Worm (Caenorhabditis elegans) whole organism, L3 larva: ENCODE results near the gene tbc-12.

Experiments
- R02D3.7 ChIP-seq: fragments of 150-350 bp; optimal IDR thresholded peaks from 2 replicates; lab custom pipeline; 2014; ENCODE audit warnings: missing biosample characterization, missing genetic modification characterization
- ZK546.5 ChIP-seq: sonication (generic microtip); optimal IDR thresholded peaks from 2 replicates; lab custom pipeline; 2017; ENCODE audit warnings: missing biosample characterization, missing genetic modification characterization
- aly-2 ChIP-seq: fragments of 150-350 bp; optimal IDR thresholded peaks from 2 replicates; lab custom pipeline; 2014; ENCODE audit warnings: missing biosample characterization, missing genetic modification characterization
- ama-1 ChIP-seq: fragments of 150-350 bp; optimal IDR thresholded peaks from 2 replicates; lab custom pipeline; 2018
- ceh-82 ChIP-seq: fragments of 150-350 bp; optimal IDR thresholded peaks from 2 replicates; lab custom pipeline; 2014; ENCODE audit warnings: missing biosample characterization, missing genetic modification characterization
- ceh-9 ChIP-seq: sonication (generic microtip); optimal IDR thresholded peaks from 2 replicates; lab custom pipeline; 2018; ENCODE audit warnings: missing biosample characterization, missing genetic modification characterization
- daf-12 ChIP-seq: fragments of 150-350 bp; optimal IDR thresholded peaks from 2 replicates; lab custom pipeline; 2014; ENCODE audit warnings: missing biosample characterization, missing genetic modification reagents, missing genetic modification characterization
- egl-27 ChIP-seq: sonication (generic microtip); optimal IDR thresholded peaks from 4 replicates; lab custom pipeline; 2017; ENCODE audit warnings: missing biosample characterization, missing genetic modification reagents, missing genetic modification characterization
- egl-5 ChIP-seq: fragments of 150-350 bp; optimal IDR thresholded peaks from 2 replicates; lab custom pipeline; 2017; ENCODE audit warnings: missing biosample characterization, missing genetic modification reagents, missing genetic modification characterization, inconsistent platforms
- elt-1 ChIP-seq: fragments of 150-350 bp; optimal IDR thresholded peaks from 2 replicates; lab custom pipeline; 2014; ENCODE audit warnings: missing biosample characterization, missing genetic modification characterization
- elt-2 ChIP-seq: sonication (generic microtip); optimal IDR thresholded peaks from 2 replicates; lab custom pipeline; 2016; ENCODE audit warnings: missing genetic modification reagents, mild to moderate bottlenecking, missing genetic modification characterization, missing compliant biosample characterization
- elt-3 ChIP-seq, 3 experiments: fragments of 150-350 bp in 1 of 3; sonication (generic microtip) in 2 of 3; optimal IDR thresholded peaks; 2 replicates in 2 of 3; 4 replicates in 1 of 3; lab custom pipeline; 2014 to 2017; ENCODE audit warnings: missing biosample characterization in 3 of 3, missing genetic modification characterization in 3 of 3
- eor-1 ChIP-seq, 2 experiments: fragments of 150-350 bp; optimal IDR thresholded peaks; 2 replicates each; lab custom pipeline; 2014 to 2018; ENCODE audit warnings: missing biosample characterization in 2 of 2, missing genetic modification characterization in 2 of 2
- fkh-10 ChIP-seq: sonication (generic microtip); optimal IDR thresholded peaks from 2 replicates; lab custom pipeline; 2017; ENCODE audit warnings: missing biosample characterization, missing genetic modification reagents, missing genetic modification characterization
- fkh-2 ChIP-seq: fragments of 150-350 bp; optimal IDR thresholded peaks from 2 replicates; lab custom pipeline; 2014; ENCODE audit warnings: missing biosample characterization, missing genetic modification reagents, missing genetic modification characterization
- fos-1 ChIP-seq: fragments of 150-350 bp; optimal IDR thresholded peaks from 2 replicates; lab custom pipeline; 2014; ENCODE audit warnings: missing biosample characterization, missing genetic modification characterization
- hmg-11 ChIP-seq: sonication (generic microtip); optimal IDR thresholded peaks from 2 replicates; lab custom pipeline; 2016; ENCODE audit warnings: missing genetic modification characterization, missing compliant biosample characterization
- lin-15B ChIP-seq: fragments of 150-350 bp; optimal IDR thresholded peaks from 2 replicates; lab custom pipeline; 2014; ENCODE audit warnings: missing biosample characterization, missing genetic modification characterization
- lin-39 ChIP-seq: fragments of 150-350 bp; optimal IDR thresholded peaks from 2 replicates; lab custom pipeline; 2018; ENCODE audit warnings: missing biosample characterization, missing genetic modification reagents, missing genetic modification characterization
- lsy-12 ChIP-seq: sonication (generic microtip); optimal IDR thresholded peaks from 2 replicates; lab custom pipeline; 2016; ENCODE audit warnings: mild to moderate bottlenecking, missing genetic modification characterization, missing compliant biosample characterization
- mdl-1 ChIP-seq: fragments of 150-350 bp; optimal IDR thresholded peaks from 2 replicates; lab custom pipeline; 2014; ENCODE audit warnings: missing biosample characterization, missing genetic modification characterization
- mml-1 ChIP-seq: fragments of 150-350 bp; sonication (generic microtip); optimal IDR thresholded peaks from 3 replicates; lab custom pipeline; 2014; ENCODE audit warnings: missing biosample characterization, missing genetic modification characterization
- nfya-1 ChIP-seq: sonication (generic microtip); optimal IDR thresholded peaks from 2 replicates; lab custom pipeline; 2017; ENCODE audit warnings: missing genetic modification characterization, mild to moderate bottlenecking, missing compliant biosample characterization, antibody characterized with exemption, moderate library complexity; ENCODE audit not compliant: insufficient read depth
- nhr-11 ChIP-seq: fragments of 150-350 bp; optimal IDR thresholded peaks from 2 replicates; lab custom pipeline; 2014; ENCODE audit warnings: missing biosample characterization, missing genetic modification characterization
- nhr-12 ChIP-seq: fragments of 150-350 bp; optimal IDR thresholded peaks from 2 replicates; lab custom pipeline; 2014; ENCODE audit warnings: missing biosample characterization, missing genetic modification characterization
- nhr-23 ChIP-seq: fragments of 150-350 bp; optimal IDR thresholded peaks from 2 replicates; lab custom pipeline; 2014; ENCODE audit warnings: missing biosample characterization, missing genetic modification reagents, missing genetic modification characterization
- nhr-237 ChIP-seq: fragments of 150-350 bp; optimal IDR thresholded peaks from 2 replicates; lab custom pipeline; 2014; ENCODE audit warnings: missing biosample characterization, missing genetic modification characterization
- nhr-25 ChIP-seq: sonication (generic microtip); optimal IDR thresholded peaks from 2 replicates; lab custom pipeline; 2017; ENCODE audit warnings: missing biosample characterization, missing genetic modification characterization
- nhr-43 ChIP-seq: sonication (generic microtip); optimal IDR thresholded peaks from 2 replicates; lab custom pipeline; 2016; ENCODE audit warnings: mild to moderate bottlenecking, missing genetic modification characterization, missing compliant biosample characterization; ENCODE audit not compliant: poor library complexity, severe bottlenecking
- nhr-67 ChIP-seq: fragments of 150-350 bp; optimal IDR thresholded peaks from 2 replicates; lab custom pipeline; 2014; ENCODE audit warnings: missing biosample characterization, missing genetic modification characterization
- nhr-76 ChIP-seq: fragments of 150-350 bp; sonication (generic microtip); optimal IDR thresholded peaks from 5 replicates; lab custom pipeline; 2014; ENCODE audit warnings: missing biosample characterization, missing genetic modification characterization
- nhr-77 ChIP-seq: fragments of 150-350 bp; optimal IDR thresholded peaks from 2 replicates; lab custom pipeline; 2014; ENCODE audit warnings: missing biosample characterization, missing genetic modification characterization
- pha-4 ChIP-seq: fragments of 150-350 bp; optimal IDR thresholded peaks from 2 replicates; lab custom pipeline; 2014; ENCODE audit warnings: missing biosample characterization, missing genetic modification reagents, missing genetic modification characterization
- pqm-1 ChIP-seq: fragments of 150-350 bp; optimal IDR thresholded peaks from 2 replicates; lab custom pipeline; 2017; ENCODE audit warnings: missing biosample characterization, missing genetic modification characterization, inconsistent platforms
- sea-2 ChIP-seq: fragments of 150-350 bp; sonication (generic microtip); optimal IDR thresholded peaks from 4 replicates; lab custom pipeline; 2014; ENCODE audit warnings: missing biosample characterization, missing genetic modification reagents, missing genetic modification characterization
- skn-1 ChIP-seq: fragments of 150-350 bp; optimal IDR thresholded peaks from 2 replicates; lab custom pipeline; 2014; ENCODE audit warnings: missing biosample characterization, missing genetic modification characterization
- snpc-4 ChIP-seq: fragments of 150-350 bp; optimal IDR thresholded peaks from 2 replicates; lab custom pipeline; 2014; ENCODE audit warnings: missing biosample characterization, missing genetic modification characterization
- tbx-2 ChIP-seq: sonication (generic microtip); optimal IDR thresholded peaks from 2 replicates; lab custom pipeline; 2016; ENCODE audit warnings: mild to moderate bottlenecking, missing genetic modification characterization, missing compliant biosample characterization
- unc-39 ChIP-seq: sonication (generic microtip); optimal IDR thresholded peaks from 4 replicates; lab custom pipeline; 2017; ENCODE audit warnings: missing biosample characterization, missing genetic modification characterization
- unc-62 ChIP-seq: fragments of 150-350 bp; sonication (generic microtip); optimal IDR thresholded peaks from 4 replicates; lab custom pipeline; 2014; ENCODE audit warnings: missing biosample characterization, missing genetic modification reagents, missing genetic modification characterization
- zag-1 ChIP-seq: fragments of 150-350 bp; optimal IDR thresholded peaks from 2 replicates; lab custom pipeline; 2014; ENCODE audit warnings: missing biosample characterization, missing genetic modification characterization
- ztf-11 ChIP-seq: fragments of 150-350 bp; optimal IDR thresholded peaks from 2 replicates; lab custom pipeline; 2014; ENCODE audit warnings: missing biosample characterization, missing genetic modification characterization
- ztf-4 ChIP-seq: fragments of 150-350 bp; optimal IDR thresholded peaks from 2 replicates; lab custom pipeline; 2014; ENCODE audit warnings: missing biosample characterization, missing genetic modification characterization

Gene tbc-12

DNA sequence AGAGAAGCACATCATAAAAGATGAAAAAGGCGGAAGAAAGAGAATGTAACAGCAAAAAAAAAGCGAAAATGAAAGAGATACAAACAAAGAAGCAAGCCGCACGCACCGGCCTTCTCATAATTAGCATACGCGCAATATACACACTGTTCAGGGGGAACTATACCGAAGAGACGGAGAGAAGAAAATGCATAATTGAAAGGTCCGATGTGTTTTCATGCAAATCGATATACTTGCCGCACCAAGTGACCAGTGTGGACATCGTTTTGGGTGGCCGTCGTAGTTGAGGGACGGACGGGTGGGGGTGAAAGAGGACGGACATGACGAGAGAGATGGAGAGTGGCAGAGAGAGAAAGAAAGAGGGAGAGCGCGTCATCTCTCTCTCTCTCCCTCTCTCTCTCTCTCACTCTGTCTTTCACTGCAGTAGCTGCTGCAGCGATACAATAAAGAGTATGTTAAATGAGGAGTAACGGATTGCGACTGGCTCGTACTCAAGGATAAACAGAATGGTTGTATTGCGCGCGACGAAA is 4.1 kb upstream of the tbc-12 start (continued):
- TF ChIP-seq lin-15B (tag; lab: Kevin White, UChicago): peak; percentile 29
- peak; percentile 66 for TF ChIP-seq fkh-10
- no peak for TF ChIP-seq nhr-76 (tag; lab: Kevin White, UChicago)
- no peak for TF ChIP-seq daf-12 (tag; lab: Kevin White, UChicago)
- no peak for TF ChIP-seq ceh-9 (tag; lab: Kevin White, UChicago)
- TF ChIP-seq zag-1: no peak
- TF ChIP-seq hmg-11 (tag; lab: Kevin White, UChicago): peak; percentile 66
- TF ChIP-seq tbx-2 (tag; lab: Kevin White, UChicago): peak; percentile 54
- TF ChIP-seq unc-62 (GFP tag; lab: Kevin White, UChicago): peak; percentile 52
- no peak for TF ChIP-seq ama-1 (lab: Kevin White, UChicago)
- no peak for TF ChIP-seq mml-1 (tag; lab: Kevin White, UChicago)
- TF ChIP-seq sea-2 (GFP tag; lab: Kevin White, UChicago): no peak
- peak; percentile 12 for TF ChIP-seq lsy-12 (tag; lab: Kevin White, UChicago)
- no peak for TF ChIP-seq R02D3.7 (tag; lab: Kevin White, UChicago)
- TF ChIP-seq nhr-12 (tag; lab: Kevin White, UChicago): no peak

DNA sequence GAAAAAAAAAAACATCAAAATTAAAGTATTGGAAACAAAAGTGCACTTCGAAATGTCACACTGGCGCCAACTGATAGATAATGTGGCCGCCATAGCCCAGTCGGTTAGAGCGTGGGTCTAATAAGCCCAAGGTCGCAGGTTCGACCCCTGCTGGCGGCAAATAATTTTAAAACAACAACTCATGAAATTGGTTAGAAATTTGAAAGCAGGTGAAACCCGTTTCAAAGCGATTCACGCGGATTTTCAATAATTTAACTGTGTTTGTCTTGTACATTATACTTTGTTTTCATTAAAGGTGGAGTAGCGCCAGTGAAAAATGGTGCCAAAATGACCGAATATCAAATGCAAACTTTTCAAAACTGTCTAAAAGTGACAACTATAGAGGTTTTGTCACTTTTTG is 981 bp downstream of the tbc-12 start:
- no peak for TF ChIP-seq tbx-2 (tag; lab: Kevin White, UChicago)
- TF ChIP-seq ztf-11 (tag; lab: Kevin White, UChicago): no peak
- peak; percentile 34 for TF ChIP-seq pqm-1 (tag; lab: Kevin White, UChicago)
- TF ChIP-seq elt-2 (tag; lab: Kevin White, UChicago): peak; percentile 54
- no peak for TF ChIP-seq mdl-1
- no peak for TF ChIP-seq nhr-76 (tag; lab: Kevin White, UChicago)
- TF ChIP-seq pha-4 (tag; lab: Kevin White, UChicago): peak; percentile 14
- TF ChIP-seq mml-1 (tag; lab: Kevin White, UChicago): no peak
- no peak for TF ChIP-seq elt-3 (tag; optimal IDR thresholded peaks at IDR 0.05; lab: Kevin White, UChicago)
- no peak for TF ChIP-seq daf-12 (tag; lab: Kevin White, UChicago)
- TF ChIP-seq sea-2 (GFP tag; lab: Kevin White, UChicago): no peak
- TF ChIP-seq ZK546.5 (tag; lab: Kevin White, UChicago): no peak
- TF ChIP-seq nhr-43 (tag; lab: Kevin White, UChicago): peak; percentile 55
- TF ChIP-seq unc-39 (tag; lab: Kevin White, UChicago): no peak
- TF ChIP-seq ceh-9 (tag; lab: Kevin White, UChicago): no peak
- TF ChIP-seq nhr-67: no peak
- no peak for TF ChIP-seq zag-1
- peak; percentile 0 for TF ChIP-seq lsy-12 (tag; lab: Kevin White, UChicago)
- TF ChIP-seq ceh-82 (tag; lab: Kevin White, UChicago): no peak
- no peak for TF ChIP-seq nhr-23 (tag; lab: Kevin White, UChicago)
- TF ChIP-seq lin-39 (tag; lab: Kevin White, UChicago): no peak
- TF ChIP-seq aly-2 (tag; lab: Kevin White, UChicago): no peak
- TF ChIP-seq fos-1 (tag; lab: Kevin White, UChicago): no peak
- no peak for TF ChIP-seq unc-62 (GFP tag; lab: Kevin White, UChicago)
- TF ChIP-seq elt-1 (tag; lab: Kevin White, UChicago): no peak
- no peak for TF ChIP-seq eor-1 (tag; optimal IDR thresholded peaks at IDR 0.05; lab: Kevin White, UChicago)
- TF ChIP-seq nhr-12 (tag; lab: Kevin White, UChicago): no peak
- TF ChIP-seq nhr-11 (tag; lab: Kevin White, UChicago): no peak
- TF ChIP-seq ztf-4 (tag; lab: Kevin White, UChicago): no peak
- TF ChIP-seq snpc-4 (tag; lab: Kevin White, UChicago): no peak
- TF ChIP-seq egl-5 (tag; lab: Kevin White, UChicago): no peak
- no peak for TF ChIP-seq nhr-77 (tag; lab: Kevin White, UChicago)
- no peak for TF ChIP-seq fkh-2 (tag; lab: Kevin White, UChicago)
- peak; percentile 16 for TF ChIP-seq nfya-1 (tag; lab: Kevin White, UChicago)
- TF ChIP-seq lin-15B (tag; lab: Kevin White, UChicago): no peak
- no peak for TF ChIP-seq skn-1 (tag; lab: Kevin White, UChicago)
- TF ChIP-seq nhr-25 (tag; lab: Kevin White, UChicago): peak; percentile 26
- TF ChIP-seq nhr-237 (tag; lab: Kevin White, UChicago): no peak
- TF ChIP-seq egl-27 (tag; lab: Kevin White, UChicago): no peak
- no peak for TF ChIP-seq R02D3.7 (tag; lab: Kevin White, UChicago)
